Fruit fly (Drosophila melanogaster): ENCODE data around the gene CG16721.

DNA sequence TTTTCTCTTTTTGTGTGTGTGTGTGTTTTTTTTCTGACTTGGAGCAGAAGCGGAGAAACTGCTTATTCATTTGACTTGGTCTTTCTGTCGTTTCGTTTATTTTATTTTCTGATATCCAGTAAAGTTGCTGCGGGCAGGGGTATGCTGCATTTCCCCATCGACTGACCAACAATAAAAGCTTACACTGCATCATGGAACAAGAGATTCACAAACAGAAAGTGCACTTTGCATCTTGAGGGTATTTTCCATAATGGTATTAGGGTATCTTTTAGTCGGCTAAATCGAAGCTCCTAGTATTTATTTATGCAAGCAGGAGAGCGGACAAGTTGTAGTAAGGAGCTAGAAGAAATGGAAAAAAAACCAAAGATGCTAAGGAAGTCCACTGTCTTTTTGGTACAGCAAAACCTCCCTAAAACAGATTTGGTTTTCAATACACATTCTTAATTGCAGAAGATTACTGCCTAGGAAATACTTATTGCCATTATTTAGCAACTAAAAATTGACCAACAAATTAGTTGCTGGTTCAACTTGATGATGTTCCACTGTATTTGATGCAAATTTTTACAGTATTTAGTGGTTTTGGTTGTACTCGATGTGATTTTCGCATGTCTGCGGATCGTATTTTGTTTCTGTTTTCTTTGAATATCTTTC is 52.8 kb downstream of the CG16721 start:
- TF ChIP-seq CG6765 (GFP tag; optimal IDR thresholded peaks at IDR 0.05) (no peak), ttk (GFP tag; IDR thresholded peaks at IDR 0.05) (no peak)
